Worm (Caenorhabditis elegans): Measurements from ENCODE around the gene vmo-1.

DNA sequence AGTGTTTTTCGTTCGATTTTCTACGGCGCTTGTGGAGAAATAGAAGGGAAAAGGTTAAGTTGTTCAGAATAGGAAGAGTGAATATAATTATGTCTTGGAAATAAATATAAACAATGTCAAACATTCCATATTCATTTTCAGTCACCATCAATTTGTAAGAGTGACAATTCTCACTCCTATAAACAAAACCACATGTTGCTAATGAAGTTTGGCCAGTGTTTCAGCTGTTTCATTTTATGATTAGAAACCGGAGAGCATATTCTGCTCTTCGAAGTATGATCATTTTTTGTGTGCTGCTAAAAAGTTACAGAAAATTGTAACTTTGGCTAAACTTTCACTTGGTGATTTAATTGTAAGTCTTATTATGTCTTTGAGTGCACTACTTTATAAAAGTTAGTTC lies 2.2 kb upstream of the vmo-1 start, which contains the start of gene Y38H6C.21:
- TF ChIP-seq Y105C5A.15 (GFP tag; IDR thresholded peaks at IDR 0.05) (no peak), fos-1 (tag; optimal IDR thresholded peaks at IDR 0.05) (no peak)
